Worm (Caenorhabditis elegans) whole organism, mixed stage, embryonic: ENCODE measurements around the gene srg-44.

Source experiments
- M03D4.4 ChIP-seq: sonication (generic microtip); optimal IDR thresholded peaks from 2 replicates; lab custom pipeline; 2017; ENCODE audit warnings: mild to moderate bottlenecking, missing genetic modification characterization, missing compliant biosample characterization
- bed-3 ChIP-seq: fragments of 200-800 bp; sonication (Bioruptor generic); optimal IDR thresholded peaks from 3 replicates; lab custom pipeline; 2018; ENCODE audit warnings: mild to moderate bottlenecking, missing genetic modification characterization, moderate library complexity, missing compliant biosample characterization
- blmp-1 ChIP-seq: fragments of 150-350 bp; optimal IDR thresholded peaks from 2 replicates; lab custom pipeline; 2014; ENCODE audit warnings: missing biosample characterization, missing genetic modification characterization
- ceh-39 ChIP-seq: fragments of 150-350 bp; optimal IDR thresholded peaks from 2 replicates; lab custom pipeline; 2014; ENCODE audit warnings: missing biosample characterization, missing genetic modification characterization
- ceh-83 ChIP-seq: fragments of 200-800 bp; sonication (Bioruptor generic); optimal IDR thresholded peaks from 2 replicates; lab custom pipeline; 2018; ENCODE audit warnings: mild to moderate bottlenecking, missing genetic modification characterization, missing compliant biosample characterization
- ces-1 ChIP-seq: fragments of 150-350 bp; optimal IDR thresholded peaks from 2 replicates; lab custom pipeline; 2014; ENCODE audit warnings: missing biosample characterization, missing genetic modification reagents, missing genetic modification characterization
- cnd-1 ChIP-seq: fragments of 200-800 bp; sonication (Bioruptor generic); optimal IDR thresholded peaks from 2 replicates; lab custom pipeline; 2018; ENCODE audit warnings: mild to moderate bottlenecking, missing genetic modification characterization, missing compliant biosample characterization
- drap-1 ChIP-seq: fragments of 200-800 bp; sonication (Bioruptor generic); optimal IDR thresholded peaks from 3 replicates; lab custom pipeline; 2018; ENCODE audit warnings: mild to moderate bottlenecking, missing genetic modification characterization, missing compliant biosample characterization
- elt-3 ChIP-seq: fragments of 150-350 bp; optimal IDR thresholded peaks from 2 replicates; lab custom pipeline; 2014; ENCODE audit warnings: missing biosample characterization, missing genetic modification characterization
- flh-1 ChIP-seq: fragments of 200-800 bp; sonication (Bioruptor generic); optimal IDR thresholded peaks from 2 replicates; lab custom pipeline; 2018; ENCODE audit warnings: mild to moderate bottlenecking, missing genetic modification characterization, moderate library complexity, missing compliant biosample characterization
- ham-2 ChIP-seq: fragments of 200-800 bp; sonication (Bioruptor generic); optimal IDR thresholded peaks from 2 replicates; lab custom pipeline; 2018; ENCODE audit warnings: mild to moderate bottlenecking, missing genetic modification characterization, missing compliant biosample characterization
- hlh-1 ChIP-seq: fragments of 150-350 bp; optimal IDR thresholded peaks from 2 replicates; lab custom pipeline; 2014; ENCODE audit warnings: missing biosample characterization, missing genetic modification reagents, missing genetic modification characterization
- lin-13 ChIP-seq: fragments of 150-350 bp; optimal IDR thresholded peaks from 2 replicates; lab custom pipeline; 2014; ENCODE audit warnings: missing biosample characterization, missing genetic modification characterization
- lsy-2 ChIP-seq: fragments of 150-350 bp; optimal IDR thresholded peaks from 2 replicates; lab custom pipeline; 2014; ENCODE audit warnings: missing biosample characterization, missing genetic modification characterization
- mep-1 ChIP-seq: fragments of 150-350 bp; optimal IDR thresholded peaks from 2 replicates; lab custom pipeline; 2017; ENCODE audit warnings: missing biosample characterization, missing genetic modification reagents, missing genetic modification characterization, inconsistent platforms
- mls-2 ChIP-seq: sonication (generic microtip); optimal IDR thresholded peaks from 2 replicates; lab custom pipeline; 2016; ENCODE audit warnings: mild to moderate bottlenecking, missing genetic modification characterization, moderate library complexity, missing compliant biosample characterization
- nhr-12 ChIP-seq: fragments of 150-350 bp; optimal IDR thresholded peaks from 2 replicates; lab custom pipeline; 2014; ENCODE audit warnings: missing biosample characterization, missing genetic modification characterization
- nhr-2 ChIP-seq: fragments of 150-350 bp; optimal IDR thresholded peaks from 2 replicates; lab custom pipeline; 2014; ENCODE audit warnings: missing biosample characterization, missing genetic modification characterization
- nhr-237 ChIP-seq: fragments of 150-350 bp; optimal IDR thresholded peaks from 2 replicates; lab custom pipeline; 2014; ENCODE audit warnings: missing biosample characterization, missing genetic modification characterization
- nhr-28 ChIP-seq: fragments of 150-350 bp; optimal IDR thresholded peaks from 2 replicates; lab custom pipeline; 2014; ENCODE audit warnings: missing biosample characterization, missing genetic modification characterization
- nhr-76 ChIP-seq: sonication (generic microtip); optimal IDR thresholded peaks from 2 replicates; lab custom pipeline; 2017; ENCODE audit warnings: missing biosample characterization, missing genetic modification characterization
- sem-2 ChIP-seq: fragments of 200-800 bp; sonication (Bioruptor generic); optimal IDR thresholded peaks from 2 replicates; lab custom pipeline; 2018; ENCODE audit warnings: mild to moderate bottlenecking, missing genetic modification characterization, missing compliant biosample characterization
- snpc-4 ChIP-seq: fragments of 150-350 bp; optimal IDR thresholded peaks from 2 replicates; lab custom pipeline; 2014; ENCODE audit warnings: missing biosample characterization, missing genetic modification characterization
- sptf-1 ChIP-seq: sonication (generic microtip); optimal IDR thresholded peaks from 2 replicates; lab custom pipeline; 2017; ENCODE audit warnings: mild to moderate bottlenecking, missing genetic modification characterization, moderate library complexity, missing compliant biosample characterization
- tbx-8 ChIP-seq: fragments of 200-800 bp; sonication (Bioruptor generic); optimal IDR thresholded peaks from 2 replicates; lab custom pipeline; 2018; ENCODE audit warnings: mild to moderate bottlenecking, missing genetic modification characterization, moderate library complexity, missing compliant biosample characterization
- unc-120 ChIP-seq: sonication (generic microtip); optimal IDR thresholded peaks from 2 replicates; lab custom pipeline; 2017; ENCODE audit warnings: missing genetic modification characterization, missing compliant biosample characterization; ENCODE audit not compliant: poor library complexity, severe bottlenecking
- unc-39 ChIP-seq: fragments of 150-350 bp; optimal IDR thresholded peaks from 2 replicates; lab custom pipeline; 2014; ENCODE audit warnings: missing biosample characterization, missing genetic modification characterization
- unc-62 ChIP-seq: fragments of 150-350 bp; optimal IDR thresholded peaks from 2 replicates; lab custom pipeline; 2014; ENCODE audit warnings: missing biosample characterization, missing genetic modification reagents, missing genetic modification characterization

The srg-44 gene

ce11 chrV:17322397-17322909, 6.1 kb upstream of the srg-44 start, which contains the start of gene F31E9.3:
Gene F31E9.3, plus strand, starts transcription at chrV:17322590.
- TF ChIP-seq ceh-83 (no peak), drap-1 (no peak), snpc-4 (tag; lab: Kevin White, UChicago) (no peak), flh-1 (no peak), mls-2 (tag; lab: Kevin White, UChicago) (no peak), elt-3 (tag; lab: Kevin White, UChicago) (no peak), sptf-1 (tag; lab: Kevin White, UChicago) (no peak), ham-2 (GFP tag; lab: Kevin White, UChicago) (no peak), lsy-2 (tag; lab: Kevin White, UChicago) (no peak), bed-3 (GFP tag; lab: Kevin White, UChicago) (no peak), nhr-76 (no peak), ces-1 (GFP tag; lab: Kevin White, UChicago) (no peak), nhr-12 (tag; lab: Kevin White, UChicago) (no peak), nhr-2 (tag; lab: Kevin White, UChicago) (no peak), lin-13 (no peak)
- TF ChIP-seq, all 35 proteins: peak for 0

- TF ChIP-seq blmp-1, result no peak
- peak; percentile 12 for TF ChIP-seq drap-1
These were observed 4.7 kb upstream of the srg-44 start for ce11 chrV:17323876-17324275.

DNA sequence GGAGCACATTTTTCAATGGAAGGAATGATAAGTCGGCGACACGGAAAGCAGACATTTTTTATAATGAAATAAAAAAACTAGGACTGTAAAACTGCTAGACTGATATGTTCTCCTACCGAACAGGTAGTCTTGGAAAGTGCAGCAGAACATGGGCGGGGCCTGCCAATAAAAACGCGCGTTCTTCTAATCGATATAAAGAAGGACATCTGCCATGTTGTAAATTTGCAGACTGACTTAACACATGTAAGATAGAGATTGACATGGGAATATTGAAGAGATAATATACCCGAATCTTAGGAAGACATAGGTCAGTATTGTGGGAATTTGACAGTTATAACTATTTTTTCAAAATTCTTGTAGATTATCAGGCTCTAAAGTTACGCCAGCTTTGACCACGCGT, 730 bp upstream of the srg-44 start, which contains the start of gene sdz-16:
TSS of gene sdz-16 (minus strand) at position 101 of the 400 bp plus-strand sequence.
- TF ChIP-seq ces-1 (GFP tag; lab: Kevin White, UChicago) (no peak), nhr-237 (tag; lab: Kevin White, UChicago) (no peak), mls-2 (tag; lab: Kevin White, UChicago) (no peak), tbx-8 (GFP tag; lab: Kevin White, UChicago) (no peak), cnd-1 (tag; lab: Kevin White, UChicago) (no peak), ham-2 (GFP tag; lab: Kevin White, UChicago) (no peak), nhr-12 (tag; lab: Kevin White, UChicago) (no peak), nhr-76 (no peak)

DNA sequence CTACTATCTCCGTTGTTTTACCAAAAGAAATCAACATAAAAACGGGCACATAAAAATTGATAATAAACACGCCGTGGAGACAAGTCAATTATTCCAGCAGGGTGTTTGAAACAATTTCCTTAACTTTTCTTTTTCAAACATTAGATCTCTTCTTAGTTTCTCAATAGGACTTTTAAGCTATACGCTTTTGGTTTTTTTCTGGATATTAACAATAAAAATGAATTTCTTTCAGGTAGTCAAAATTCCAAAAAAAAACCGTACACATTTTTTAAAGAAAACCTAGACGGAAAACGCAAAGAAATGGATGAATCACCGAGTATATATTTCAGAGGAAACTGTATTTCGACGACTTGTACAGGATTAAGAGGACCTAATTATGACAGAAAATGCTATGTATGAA, 2.7 kb downstream of the srg-44 start, which contains the start of gene fbxa-185:
TSS of gene fbxa-185 (plus strand) at position 301 of the 400 bp plus-strand sequence.
- no peak for TF ChIP-seq unc-62
- no peak for TF ChIP-seq mep-1 (tag; lab: Kevin White, UChicago)
- TF ChIP-seq hlh-1, result no peak
- TF ChIP-seq M03D4.4 (tag; lab: Kevin White, UChicago), result no peak
- no peak for TF ChIP-seq ceh-83
- no peak for TF ChIP-seq unc-39
- TF ChIP-seq, all 35 proteins: peak for 0

DNA sequence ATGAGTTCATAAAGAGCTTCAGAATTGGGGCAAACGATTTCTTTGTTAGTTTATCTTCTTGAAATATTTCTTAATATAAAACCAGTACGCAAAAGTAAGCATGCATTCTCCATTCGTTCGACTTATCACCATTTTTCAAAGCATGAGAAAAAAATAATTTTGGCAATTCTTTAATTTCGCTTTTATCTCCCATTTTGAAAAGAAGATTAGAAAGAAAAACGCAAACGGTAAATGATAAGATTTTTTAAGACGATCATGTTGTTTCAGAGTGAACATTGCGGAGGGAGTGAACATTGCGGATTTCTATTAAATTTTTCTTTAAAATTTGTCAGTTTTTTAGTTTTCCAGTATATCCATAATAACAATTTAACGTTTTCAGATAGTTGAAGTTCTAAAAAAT, 10.8 kb downstream of the srg-44 start:
- no peak for TF ChIP-seq ham-2 (GFP tag; lab: Kevin White, UChicago)
- no peak for TF ChIP-seq sem-2 (GFP tag; lab: Kevin White, UChicago)
- no peak for TF ChIP-seq ces-1 (GFP tag; lab: Kevin White, UChicago)
- TF ChIP-seq tbx-8 (GFP tag; lab: Kevin White, UChicago), result no peak

DNA sequence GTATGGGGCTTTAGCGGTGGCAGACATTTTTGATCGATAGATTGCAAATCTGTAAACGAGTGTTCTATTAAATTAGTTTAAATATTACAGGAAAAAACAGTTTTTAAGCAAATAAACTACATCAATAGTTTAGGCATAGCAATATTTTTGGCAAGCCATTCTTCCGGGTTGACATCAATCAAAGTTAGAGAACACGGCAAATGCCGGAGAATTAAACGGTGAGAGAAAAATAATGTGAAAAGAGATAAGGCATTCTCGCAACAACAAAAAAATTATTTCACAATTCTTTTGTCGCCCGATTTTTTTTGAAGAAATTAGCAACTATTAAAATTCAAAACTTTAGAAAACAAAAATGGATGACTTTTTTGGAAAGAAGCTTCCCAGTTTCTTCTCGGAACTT, 16.3 kb downstream of the srg-44 start, which contains the start of the genes fbxa-188 and fbxa-189:
TSS of gene fbxa-188 (minus strand) at position 51 of the 400 bp plus-strand sequence.
TSS of gene fbxa-189 (plus strand) at position 339 of the 400 bp plus-strand sequence.
- TF ChIP-seq nhr-237 (tag; lab: Kevin White, UChicago) (no peak), sptf-1 (tag; lab: Kevin White, UChicago) (no peak), nhr-28 (tag; lab: Kevin White, UChicago) (no peak), lsy-2 (tag; lab: Kevin White, UChicago) (no peak), ceh-83 (no peak), unc-120 (no peak), M03D4.4 (tag; lab: Kevin White, UChicago) (no peak), drap-1 (no peak), elt-3 (tag; lab: Kevin White, UChicago) (no peak), ceh-39 (tag; lab: Kevin White, UChicago) (no peak), nhr-12 (tag; lab: Kevin White, UChicago) (no peak), flh-1 (no peak), mls-2 (tag; lab: Kevin White, UChicago) (no peak), tbx-8 (GFP tag; lab: Kevin White, UChicago) (no peak), bed-3 (GFP tag; lab: Kevin White, UChicago) (no peak), mep-1 (tag; lab: Kevin White, UChicago) (no peak), blmp-1 (no peak), sem-2 (GFP tag; lab: Kevin White, UChicago) (no peak), ces-1 (GFP tag; lab: Kevin White, UChicago) (no peak)
